Worm (Caenorhabditis elegans) whole organism, L1 larva: Measurements from ENCODE around the gene gpr-1.

ENCODE experiments used
- C16A3.4 ChIP-seq: fragments of 150-350 bp; optimal IDR thresholded peaks from 2 replicates; lab custom pipeline; 2014; ENCODE audit warnings: missing biosample characterization, missing genetic modification characterization
- C34B4.2 ChIP-seq: sonication (generic microtip); optimal IDR thresholded peaks from 2 replicates; lab custom pipeline; 2017; ENCODE audit warnings: mild to moderate bottlenecking, missing genetic modification characterization, missing compliant biosample characterization
- F16B12.6 ChIP-seq: fragments of 150-350 bp; optimal IDR thresholded peaks from 2 replicates; lab custom pipeline; 2014; ENCODE audit warnings: missing biosample characterization, missing genetic modification characterization
- aha-1 ChIP-seq: fragments of 150-350 bp; optimal IDR thresholded peaks from 2 replicates; lab custom pipeline; 2014; ENCODE audit warnings: missing biosample characterization, missing genetic modification characterization
- alr-1 ChIP-seq: fragments of 200-800 bp; sonication (Bioruptor generic); optimal IDR thresholded peaks from 2 replicates; lab custom pipeline; 2018; ENCODE audit warnings: borderline replicate concordance, mild to moderate bottlenecking, missing genetic modification characterization, missing compliant biosample characterization
- ama-1 ChIP-seq: fragments of 150-350 bp; optimal IDR thresholded peaks from 2 replicates; lab custom pipeline; 2014
- ceh-88 ChIP-seq: fragments of 200-800 bp; sonication (Bioruptor generic); IDR thresholded peaks from 2 replicates; pipeline ENCODE4 v1.3.6; 2022; ENCODE audit warnings: missing genetic modification characterization, missing compliant biosample characterization
- ceh-90 ChIP-seq: sonication (generic microtip); optimal IDR thresholded peaks from 2 replicates; lab custom pipeline; 2016; ENCODE audit warnings: missing genetic modification characterization, missing compliant biosample characterization
- dpl-1 ChIP-seq, 3 experiments: fragments of 150-350 bp in 2 of 3; sonication (generic microtip) in 1 of 3; optimal IDR thresholded peaks; 2 replicates each; lab custom pipeline; 2014 to 2017; ENCODE audit warnings: missing biosample characterization in 3 of 3, missing genetic modification characterization in 3 of 3, missing genetic modification reagents in 3 of 3
- efl-1 ChIP-seq, 4 experiments: fragments of 150-350 bp; optimal IDR thresholded peaks in 3 of 4; peaks in 1 of 4; 1 replicate in 1 of 4; 2 replicates in 3 of 4; lab custom pipeline; 2014; ENCODE audit warnings: missing biosample characterization in 2 of 4, missing genetic modification characterization in 2 of 4, missing genetic modification reagents in 2 of 4
- egl-13 ChIP-seq: sonication (generic microtip); optimal IDR thresholded peaks from 2 replicates; lab custom pipeline; 2016; ENCODE audit warnings: missing genotype, missing genetic modification reagents, missing genetic modification characterization, missing compliant biosample characterization
- egl-27 ChIP-seq, 2 experiments: fragments of 150-350 bp in 1 of 2; sonication (generic microtip); optimal IDR thresholded peaks; 3 replicates each; lab custom pipeline; 2017 to 2018; ENCODE audit warnings: missing biosample characterization in 2 of 2, missing genetic modification characterization in 2 of 2, missing genetic modification reagents in 2 of 2
- elt-3 ChIP-seq, 6 experiments: fragments of 150-350 bp in 1 of 6; sonication (generic microtip); optimal IDR thresholded peaks; 2 replicates each; lab custom pipeline; 2017 to 2018; ENCODE audit warnings: missing biosample characterization in 6 of 6, missing genetic modification characterization in 6 of 6, inconsistent platforms in 1 of 6
- fkh-8 ChIP-seq: sonication (generic microtip); optimal IDR thresholded peaks from 2 replicates; lab custom pipeline; 2016; ENCODE audit warnings: mild to moderate bottlenecking, missing genetic modification characterization, missing compliant biosample characterization
- hlh-17 ChIP-seq: fragments of 200-800 bp; sonication (Bioruptor generic); optimal IDR thresholded peaks from 2 replicates; lab custom pipeline; 2018; ENCODE audit warnings: missing genetic modification characterization, mild to moderate bottlenecking, missing compliant biosample characterization, moderate library complexity, borderline replicate concordance
- hlh-4 ChIP-seq: sonication (generic microtip); optimal IDR thresholded peaks from 2 replicates; lab custom pipeline; 2016; ENCODE audit warnings: mild to moderate bottlenecking, missing genetic modification characterization, missing compliant biosample characterization
- irx-1 ChIP-seq: sonication (generic microtip); optimal IDR thresholded peaks from 2 replicates; lab custom pipeline; 2016; ENCODE audit warnings: missing genetic modification characterization, missing compliant biosample characterization
- isw-1 ChIP-seq: fragments of 200-800 bp; sonication (Bioruptor generic); IDR thresholded peaks from 2 replicates; pipeline ENCODE4 v1.3.6; 2022; ENCODE audit warnings: missing genetic modification characterization, missing compliant biosample characterization
- lin-14 ChIP-seq: fragments of 200-800 bp; sonication (Bioruptor generic); optimal IDR thresholded peaks from 2 replicates; lab custom pipeline; 2018; ENCODE audit warnings: mild to moderate bottlenecking, missing genetic modification characterization, moderate library complexity, missing compliant biosample characterization
- lin-15B ChIP-seq: fragments of 150-350 bp; sonication (generic microtip); optimal IDR thresholded peaks from 3 replicates; lab custom pipeline; 2014; ENCODE audit warnings: missing biosample characterization, missing genetic modification characterization
- lin-35 ChIP-seq, 2 experiments: fragments of 150-350 bp; optimal IDR thresholded peaks; 2 replicates each; lab custom pipeline; 2014; ENCODE audit warnings: missing biosample characterization in 2 of 2, missing genetic modification characterization in 2 of 2, missing genetic modification reagents in 2 of 2
- lin-39 ChIP-seq: fragments of 150-350 bp; optimal IDR thresholded peaks from 2 replicates; lab custom pipeline; 2014; ENCODE audit warnings: missing biosample characterization, missing genetic modification reagents, missing genetic modification characterization
- lsy-2 ChIP-seq, 2 experiments: fragments of 150-350 bp; optimal IDR thresholded peaks; 2 replicates each; lab custom pipeline; 2014; ENCODE audit warnings: missing biosample characterization in 2 of 2, missing genetic modification characterization in 2 of 2
- mef-2 ChIP-seq: fragments of 150-350 bp; optimal IDR thresholded peaks from 2 replicates; lab custom pipeline; 2014; ENCODE audit warnings: missing biosample characterization, missing genetic modification characterization
- nhr-20 ChIP-seq: sonication (generic microtip); optimal IDR thresholded peaks from 2 replicates; lab custom pipeline; 2016; ENCODE audit warnings: mild to moderate bottlenecking, missing genetic modification characterization, missing compliant biosample characterization
- nhr-47 ChIP-seq: sonication (generic microtip); optimal IDR thresholded peaks from 2 replicates; lab custom pipeline; 2016; ENCODE audit warnings: mild to moderate bottlenecking, missing genetic modification characterization, moderate library complexity, missing compliant biosample characterization
- nhr-71 ChIP-seq: sonication (generic microtip); optimal IDR thresholded peaks from 2 replicates; lab custom pipeline; 2016; ENCODE audit warnings: mild to moderate bottlenecking, missing genetic modification characterization, moderate library complexity, missing compliant biosample characterization
- nhr-76 ChIP-seq: sonication (generic microtip); optimal IDR thresholded peaks from 2 replicates; lab custom pipeline; 2017; ENCODE audit warnings: missing biosample characterization, missing genetic modification characterization
- nhr-85 ChIP-seq: sonication (generic microtip); peaks from one replicate; lab custom pipeline; 2016; ENCODE audit warnings: missing genetic modification characterization, inconsistent platforms, missing compliant biosample characterization
- nhr-90 ChIP-seq: sonication (generic microtip); optimal IDR thresholded peaks from 2 replicates; lab custom pipeline; 2016; ENCODE audit warnings: mild to moderate bottlenecking, missing genetic modification characterization, missing compliant biosample characterization; ENCODE audit not compliant: poor library complexity
- pqm-1 ChIP-seq: sonication (generic microtip); optimal IDR thresholded peaks from 3 replicates; lab custom pipeline; 2017; ENCODE audit warnings: missing biosample characterization, missing genetic modification characterization
- rnt-1 ChIP-seq: sonication (generic microtip); optimal IDR thresholded peaks from 2 replicates; lab custom pipeline; 2016; ENCODE audit warnings: mild to moderate bottlenecking, missing genetic modification characterization, moderate library complexity, missing compliant biosample characterization
- skn-1 ChIP-seq: fragments of 150-350 bp; optimal IDR thresholded peaks from 2 replicates; lab custom pipeline; 2014; ENCODE audit warnings: missing biosample characterization, missing genetic modification characterization
- snu-23 ChIP-seq: sonication (generic microtip); optimal IDR thresholded peaks from 2 replicates; lab custom pipeline; 2016; ENCODE audit warnings: missing genetic modification characterization, missing compliant biosample characterization
- sup-37 ChIP-seq: fragments of 200-800 bp; sonication (Bioruptor generic); optimal IDR thresholded peaks from 2 replicates; lab custom pipeline; 2018; ENCODE audit warnings: mild to moderate bottlenecking, missing genetic modification characterization, missing compliant biosample characterization
- swsn-7 ChIP-seq: sonication (generic microtip); optimal IDR thresholded peaks from 2 replicates; lab custom pipeline; 2016; ENCODE audit warnings: missing genetic modification characterization, missing compliant biosample characterization
- tbx-2 ChIP-seq: sonication (generic microtip); optimal IDR thresholded peaks from 2 replicates; lab custom pipeline; 2016; ENCODE audit warnings: missing genetic modification characterization, missing compliant biosample characterization
- unc-130 ChIP-seq: fragments of 150-350 bp; optimal IDR thresholded peaks from 2 replicates; lab custom pipeline; 2017; ENCODE audit warnings: missing biosample characterization, missing genetic modification characterization, inconsistent platforms
- unc-30 ChIP-seq: sonication (generic microtip); optimal IDR thresholded peaks from 2 replicates; lab custom pipeline; 2017; ENCODE audit warnings: missing biosample characterization, missing genetic modification characterization
- ztf-4 ChIP-seq: fragments of 150-350 bp; optimal IDR thresholded peaks from 2 replicates; lab custom pipeline; 2014; ENCODE audit warnings: missing biosample characterization, missing genetic modification characterization

Gene gpr-1

DNA sequence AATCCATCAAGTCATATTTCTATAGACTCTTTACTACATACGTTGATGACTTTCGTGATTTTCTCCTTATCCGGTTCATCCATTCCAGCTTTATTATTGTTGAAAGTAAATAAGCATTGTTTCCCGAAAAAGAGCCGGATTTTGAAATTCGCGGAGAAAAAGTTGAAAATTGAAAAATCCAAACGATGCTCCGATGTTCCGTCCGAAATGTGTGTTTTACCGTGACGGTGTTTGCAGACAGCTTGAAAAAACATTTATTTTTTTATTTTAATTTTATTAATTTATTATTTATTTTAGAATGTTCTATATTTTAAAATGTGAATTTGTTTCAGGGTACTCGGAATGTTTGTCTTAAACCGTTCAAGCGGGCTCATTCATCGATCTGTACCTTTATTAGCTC, 2.1 kb downstream of the gpr-1 start, which contains the start of gene dnj-10 (continued):
- TF ChIP-seq ceh-90 (tag; lab: Kevin White, UChicago) (peak; percentile 9), F16B12.6 (tag; lab: Kevin White, UChicago) (peak; percentile 87), lin-39 (tag; lab: Kevin White, UChicago) (peak; percentile 50), dpl-1 (GFP tag; optimal IDR thresholded peaks at IDR 0.05; lab: Kevin White, UChicago) (peak; percentile 81 to 94 (median 87)), lsy-2 (tag; optimal IDR thresholded peaks at IDR 0.05; lab: Kevin White, UChicago) (peak; percentile 85 to 86), nhr-90 (tag; lab: Kevin White, UChicago) (peak; percentile 45), ztf-4 (tag; lab: Kevin White, UChicago) (no peak), isw-1 (GFP tag; lab: Robert Waterston, UW) (peak; percentile 51), fkh-8 (tag; lab: Kevin White, UChicago) (peak; percentile 49), elt-3 (tag; optimal IDR thresholded peaks at IDR 0.05; lab: Kevin White, UChicago) (peak in 1 of 6 experiments; percentile 31), nhr-85 (tag; lab: Kevin White, UChicago) (peak; percentile 73), skn-1 (tag; lab: Kevin White, UChicago) (peak; percentile 74), nhr-20 (tag; lab: Kevin White, UChicago) (peak; percentile 64), sup-37 (no peak), rnt-1 (tag; lab: Kevin White, UChicago) (peak; percentile 52), hlh-17 (GFP tag; lab: Kevin White, UChicago) (no peak), egl-13 (tag; lab: Kevin White, UChicago) (peak; percentile 21), swsn-7 (tag; lab: Kevin White, UChicago) (peak; percentile 62), C16A3.4 (tag; lab: Kevin White, UChicago) (peak; percentile 69), nhr-47 (tag; lab: Kevin White, UChicago) (peak; percentile 72), irx-1 (tag; lab: Kevin White, UChicago) (peak; percentile 57), hlh-4 (tag; lab: Kevin White, UChicago) (no peak), unc-130 (peak; percentile 55), lin-15B (peak; percentile 86), tbx-2 (tag; lab: Kevin White, UChicago) (peak; percentile 67)

DNA sequence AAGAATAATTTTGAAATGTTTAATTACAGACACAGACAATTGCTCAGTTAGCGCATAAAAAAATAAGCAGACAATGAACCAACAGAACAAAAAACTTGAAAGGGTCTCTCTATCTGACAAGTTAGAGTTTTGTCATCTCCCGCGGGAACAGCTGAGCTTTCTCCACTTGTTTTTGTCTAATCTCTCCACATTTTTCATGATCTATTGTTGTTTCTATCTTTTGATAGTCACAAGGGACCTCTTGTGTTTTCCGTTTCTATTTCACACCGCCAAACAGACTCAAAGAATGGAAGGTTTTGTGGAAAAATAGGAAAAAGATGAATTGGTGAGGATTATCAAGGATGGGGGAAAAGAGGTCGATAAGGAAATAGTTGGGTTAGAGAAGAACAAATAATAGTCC, 8.1 kb downstream of the gpr-1 start:
- TF ChIP-seq rnt-1 (tag; lab: Kevin White, UChicago) (peak; percentile 61), lsy-2 (tag; optimal IDR thresholded peaks at IDR 0.05; lab: Kevin White, UChicago) (peak in 1 of 2 experiments; percentile 46), dpl-1 (GFP tag; optimal IDR thresholded peaks at IDR 0.05; lab: Kevin White, UChicago) (no peak), alr-1 (tag; lab: Kevin White, UChicago) (no peak), mef-2 (tag; lab: Kevin White, UChicago) (no peak), nhr-71 (peak; percentile 42), lin-14 (GFP tag; lab: Kevin White, UChicago) (peak; percentile 73)

DNA sequence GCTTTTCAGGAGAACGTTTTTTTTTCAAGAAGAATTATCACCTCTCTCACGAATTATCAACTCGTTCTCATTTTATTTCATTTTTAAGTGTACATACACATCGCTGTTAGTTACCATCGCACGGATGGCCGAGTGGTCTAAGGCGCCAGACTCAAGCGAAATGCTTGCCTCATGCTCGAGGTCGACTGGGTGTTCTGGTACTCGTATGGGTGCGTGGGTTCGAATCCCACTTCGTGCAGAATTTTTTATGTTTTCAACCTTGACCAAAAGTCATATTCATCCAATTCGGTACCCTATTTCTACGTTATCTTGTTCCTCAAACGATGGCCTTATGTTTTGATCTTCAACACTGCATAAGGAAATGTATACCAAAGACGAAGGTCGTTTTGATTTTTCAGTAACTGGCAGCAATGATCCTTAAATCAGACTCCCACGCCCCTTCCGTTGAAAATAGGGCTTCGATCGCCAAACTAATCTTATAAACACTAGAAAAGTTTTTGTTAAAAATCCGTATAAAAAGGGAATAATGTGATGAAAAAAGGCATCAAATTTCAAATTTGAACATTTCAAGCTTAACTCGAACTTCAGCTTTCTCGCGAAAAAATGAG, 10.6 kb downstream of the gpr-1 start, which contains the start of gene fip-1:
fip-1 (plus strand) TSS at position 558 of the 608 bp plus-strand sequence.
- no peak for TF ChIP-seq dpl-1 (GFP tag; optimal IDR thresholded peaks at IDR 0.05; lab: Kevin White, UChicago)
- peak in 1 of 2 experiments; percentile 29 for TF ChIP-seq lin-35 (GFP tag; optimal IDR thresholded peaks at IDR 0.05; lab: Kevin White, UChicago)
- TF ChIP-seq C34B4.2 (tag; lab: Kevin White, UChicago), result no peak
- TF ChIP-seq snu-23, result peak; percentile 0
- TF ChIP-seq ztf-4 (tag; lab: Kevin White, UChicago), result no peak
- peak; percentile 22 for TF ChIP-seq nhr-71
- TF ChIP-seq efl-1 (optimal IDR thresholded peaks at IDR 0.05; lab: Kevin White, UChicago), result no peak
- peak in 1 of 2 experiments; percentile 87 for TF ChIP-seq efl-1 (GFP tag; optimal IDR thresholded peaks at IDR 0.05 in 1 of 2; lab: Kevin White, UChicago)
- TF ChIP-seq ceh-88 (GFP tag; lab: Robert Waterston, UW), result no peak

DNA sequence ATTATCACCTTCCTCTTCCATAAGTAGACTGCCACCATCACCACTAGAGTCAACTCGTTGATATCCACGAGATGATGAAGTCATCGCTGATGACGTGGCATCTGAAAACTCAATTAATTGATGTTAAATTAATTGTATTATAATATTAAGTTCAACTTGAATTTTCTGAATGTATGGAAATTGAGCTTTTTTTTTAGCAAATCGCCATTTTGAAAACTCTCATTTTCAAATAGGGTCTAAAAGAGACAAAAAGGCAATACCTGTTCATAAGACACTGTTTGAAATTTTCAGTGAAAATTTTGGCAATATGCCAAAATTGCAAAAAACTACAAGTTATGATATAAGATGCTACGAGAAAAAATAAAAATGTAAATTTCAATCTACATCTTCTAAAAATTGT, 14.9 kb downstream of the gpr-1 start, which contains the start of gene twk-7:
twk-7 (minus strand) TSS at position 101 of the 400 bp plus-strand sequence.
- TF ChIP-seq dpl-1 (GFP tag; optimal IDR thresholded peaks at IDR 0.05; lab: Kevin White, UChicago) (no peak), ama-1 (no peak), unc-30 (tag; lab: Kevin White, UChicago) (no peak), nhr-76 (no peak), C16A3.4 (tag; lab: Kevin White, UChicago) (no peak), pqm-1 (tag; lab: Kevin White, UChicago) (no peak), aha-1 (tag; lab: Kevin White, UChicago) (no peak), irx-1 (tag; lab: Kevin White, UChicago) (no peak), alr-1 (tag; lab: Kevin White, UChicago) (no peak), egl-27 (tag; optimal IDR thresholded peaks at IDR 0.05; lab: Kevin White, UChicago) (no peak), ceh-90 (tag; lab: Kevin White, UChicago) (no peak)
